Worm (Caenorhabditis elegans) whole organism, mixed stage, embryonic: ENCODE measurements around the gene K08D8.9.

Source experiments
- M03D4.4 ChIP-seq: sonication (generic microtip); optimal IDR thresholded peaks from 2 replicates; lab custom pipeline; 2017; ENCODE audit warnings: mild to moderate bottlenecking, missing genetic modification characterization, missing compliant biosample characterization
- bed-3 ChIP-seq: fragments of 200-800 bp; sonication (Bioruptor generic); optimal IDR thresholded peaks from 3 replicates; lab custom pipeline; 2018; ENCODE audit warnings: mild to moderate bottlenecking, missing genetic modification characterization, moderate library complexity, missing compliant biosample characterization
- blmp-1 ChIP-seq: fragments of 150-350 bp; optimal IDR thresholded peaks from 2 replicates; lab custom pipeline; 2014; ENCODE audit warnings: missing biosample characterization, missing genetic modification characterization
- ceh-39 ChIP-seq: fragments of 150-350 bp; optimal IDR thresholded peaks from 2 replicates; lab custom pipeline; 2014; ENCODE audit warnings: missing biosample characterization, missing genetic modification characterization
- ceh-43 ChIP-seq: fragments of 200-800 bp; sonication (Bioruptor generic); optimal IDR thresholded peaks from 2 replicates; lab custom pipeline; 2018; ENCODE audit warnings: mild to moderate bottlenecking, missing genetic modification characterization, moderate library complexity, missing compliant biosample characterization
- ceh-83 ChIP-seq: fragments of 200-800 bp; sonication (Bioruptor generic); optimal IDR thresholded peaks from 2 replicates; lab custom pipeline; 2018; ENCODE audit warnings: mild to moderate bottlenecking, missing genetic modification characterization, missing compliant biosample characterization
- ces-1 ChIP-seq: fragments of 150-350 bp; optimal IDR thresholded peaks from 2 replicates; lab custom pipeline; 2014; ENCODE audit warnings: missing biosample characterization, missing genetic modification reagents, missing genetic modification characterization
- cnd-1 ChIP-seq: fragments of 200-800 bp; sonication (Bioruptor generic); optimal IDR thresholded peaks from 2 replicates; lab custom pipeline; 2018; ENCODE audit warnings: mild to moderate bottlenecking, missing genetic modification characterization, missing compliant biosample characterization
- drap-1 ChIP-seq: fragments of 200-800 bp; sonication (Bioruptor generic); optimal IDR thresholded peaks from 3 replicates; lab custom pipeline; 2018; ENCODE audit warnings: mild to moderate bottlenecking, missing genetic modification characterization, missing compliant biosample characterization
- elt-1 ChIP-seq: sonication (generic microtip); optimal IDR thresholded peaks from 2 replicates; lab custom pipeline; 2017; ENCODE audit warnings: missing genetic modification characterization, mild to moderate bottlenecking, missing compliant biosample characterization, antibody characterized with exemption, moderate library complexity, borderline replicate concordance; ENCODE audit not compliant: insufficient read depth
- elt-3 ChIP-seq: fragments of 150-350 bp; optimal IDR thresholded peaks from 2 replicates; lab custom pipeline; 2014; ENCODE audit warnings: missing biosample characterization, missing genetic modification characterization
- flh-1 ChIP-seq: fragments of 200-800 bp; sonication (Bioruptor generic); optimal IDR thresholded peaks from 2 replicates; lab custom pipeline; 2018; ENCODE audit warnings: mild to moderate bottlenecking, missing genetic modification characterization, moderate library complexity, missing compliant biosample characterization
- ham-2 ChIP-seq: fragments of 200-800 bp; sonication (Bioruptor generic); optimal IDR thresholded peaks from 2 replicates; lab custom pipeline; 2018; ENCODE audit warnings: mild to moderate bottlenecking, missing genetic modification characterization, missing compliant biosample characterization
- lin-13 ChIP-seq: fragments of 150-350 bp; optimal IDR thresholded peaks from 2 replicates; lab custom pipeline; 2014; ENCODE audit warnings: missing biosample characterization, missing genetic modification characterization
- lin-32 ChIP-seq: fragments of 200-800 bp; sonication (Bioruptor generic); optimal IDR thresholded peaks from 2 replicates; lab custom pipeline; 2018; ENCODE audit warnings: mild to moderate bottlenecking, missing genetic modification characterization, missing compliant biosample characterization
- lsy-2 ChIP-seq: fragments of 150-350 bp; optimal IDR thresholded peaks from 2 replicates; lab custom pipeline; 2014; ENCODE audit warnings: missing biosample characterization, missing genetic modification characterization
- mab-5 ChIP-seq: fragments of 150-350 bp; optimal IDR thresholded peaks from 2 replicates; lab custom pipeline; 2014; ENCODE audit warnings: missing biosample characterization, missing genetic modification characterization
- mls-2 ChIP-seq: sonication (generic microtip); optimal IDR thresholded peaks from 2 replicates; lab custom pipeline; 2016; ENCODE audit warnings: mild to moderate bottlenecking, missing genetic modification characterization, moderate library complexity, missing compliant biosample characterization
- nhr-12 ChIP-seq: fragments of 150-350 bp; optimal IDR thresholded peaks from 2 replicates; lab custom pipeline; 2014; ENCODE audit warnings: missing biosample characterization, missing genetic modification characterization
- nhr-2 ChIP-seq: fragments of 150-350 bp; optimal IDR thresholded peaks from 2 replicates; lab custom pipeline; 2014; ENCODE audit warnings: missing biosample characterization, missing genetic modification characterization
- nhr-237 ChIP-seq: fragments of 150-350 bp; optimal IDR thresholded peaks from 2 replicates; lab custom pipeline; 2014; ENCODE audit warnings: missing biosample characterization, missing genetic modification characterization
- nhr-28 ChIP-seq: fragments of 150-350 bp; optimal IDR thresholded peaks from 2 replicates; lab custom pipeline; 2014; ENCODE audit warnings: missing biosample characterization, missing genetic modification characterization
- nhr-76 ChIP-seq: sonication (generic microtip); optimal IDR thresholded peaks from 2 replicates; lab custom pipeline; 2017; ENCODE audit warnings: missing biosample characterization, missing genetic modification characterization
- pha-4 ChIP-seq: fragments of 150-350 bp; optimal IDR thresholded peaks from 2 replicates; lab custom pipeline; 2018; ENCODE audit warnings: missing biosample characterization, missing genetic modification reagents, missing genetic modification characterization
- sem-2 ChIP-seq: fragments of 200-800 bp; sonication (Bioruptor generic); optimal IDR thresholded peaks from 2 replicates; lab custom pipeline; 2018; ENCODE audit warnings: mild to moderate bottlenecking, missing genetic modification characterization, missing compliant biosample characterization
- snpc-4 ChIP-seq: fragments of 150-350 bp; optimal IDR thresholded peaks from 2 replicates; lab custom pipeline; 2014; ENCODE audit warnings: missing biosample characterization, missing genetic modification characterization
- sptf-1 ChIP-seq: sonication (generic microtip); optimal IDR thresholded peaks from 2 replicates; lab custom pipeline; 2017; ENCODE audit warnings: mild to moderate bottlenecking, missing genetic modification characterization, moderate library complexity, missing compliant biosample characterization
- tbx-8 ChIP-seq: fragments of 200-800 bp; sonication (Bioruptor generic); optimal IDR thresholded peaks from 2 replicates; lab custom pipeline; 2018; ENCODE audit warnings: mild to moderate bottlenecking, missing genetic modification characterization, moderate library complexity, missing compliant biosample characterization
- unc-120 ChIP-seq: sonication (generic microtip); optimal IDR thresholded peaks from 2 replicates; lab custom pipeline; 2017; ENCODE audit warnings: missing genetic modification characterization, missing compliant biosample characterization; ENCODE audit not compliant: poor library complexity, severe bottlenecking
- unc-39 ChIP-seq: fragments of 150-350 bp; optimal IDR thresholded peaks from 2 replicates; lab custom pipeline; 2014; ENCODE audit warnings: missing biosample characterization, missing genetic modification characterization
- unc-62 ChIP-seq: fragments of 150-350 bp; optimal IDR thresholded peaks from 2 replicates; lab custom pipeline; 2014; ENCODE audit warnings: missing biosample characterization, missing genetic modification reagents, missing genetic modification characterization
- ztf-11 ChIP-seq: fragments of 150-350 bp; optimal IDR thresholded peaks from 2 replicates; lab custom pipeline; 2014; ENCODE audit warnings: missing biosample characterization, missing genetic modification characterization

K08D8.9 gene

DNA sequence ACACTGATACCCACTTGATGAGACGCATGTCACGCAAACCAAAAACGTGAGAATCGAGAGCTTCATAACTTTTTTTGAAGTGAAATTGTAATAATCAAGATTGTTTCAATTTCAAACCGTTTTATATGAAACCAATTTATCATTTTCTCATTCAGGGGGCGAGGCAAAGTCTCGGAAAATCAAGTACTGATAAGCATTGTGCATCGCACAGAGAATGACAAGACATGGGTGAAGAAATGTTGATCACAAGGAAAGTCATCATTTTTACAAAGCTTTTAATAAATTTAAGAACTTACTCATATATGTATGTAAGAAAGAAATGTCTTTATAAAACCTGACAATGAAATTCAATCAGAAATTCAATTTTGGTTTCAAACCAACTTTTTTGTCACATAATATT, 7.0 kb downstream of the K08D8.9 start, which contains the start of gene K08D8.3:
Gene K08D8.3 (minus strand): TSS at position 131 of the 400 bp plus-strand sequence.
- no peak for TF ChIP-seq elt-1 (tag; lab: Kevin White, UChicago)
- no peak for TF ChIP-seq tbx-8 (GFP tag; lab: Kevin White, UChicago)
- no peak for TF ChIP-seq blmp-1 (tag; lab: Kevin White, UChicago)
- TF ChIP-seq lsy-2: no peak
- TF ChIP-seq ztf-11 (tag; lab: Kevin White, UChicago): no peak
- TF ChIP-seq nhr-12 (tag; lab: Kevin White, UChicago): no peak
- no peak for TF ChIP-seq nhr-28 (tag; lab: Kevin White, UChicago)
- no peak for TF ChIP-seq nhr-2 (tag; lab: Kevin White, UChicago)
- no peak for TF ChIP-seq unc-120 (tag; lab: Kevin White, UChicago)
- no peak for TF ChIP-seq snpc-4
- TF ChIP-seq mls-2: no peak
- no peak for TF ChIP-seq unc-62

DNA sequence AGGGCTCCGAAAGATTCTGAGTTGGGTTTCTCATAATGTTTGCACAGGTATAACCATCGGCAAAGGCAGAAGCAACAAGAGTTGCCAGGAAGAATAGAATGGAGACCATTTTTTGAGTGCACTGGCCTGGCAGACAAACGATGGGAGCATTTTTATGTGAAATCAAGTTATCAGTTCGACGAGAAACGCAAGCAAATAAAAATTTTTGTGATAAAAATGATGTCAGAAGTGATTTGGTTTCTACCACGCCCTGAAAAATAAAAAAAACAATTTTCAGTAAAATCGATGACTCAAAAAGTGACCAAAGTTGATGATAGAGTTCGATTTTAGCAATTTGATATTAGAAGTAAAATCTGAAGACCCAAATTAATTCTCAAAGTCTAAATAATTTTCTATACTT, 10.4 kb downstream of the K08D8.9 start, which contains the start of gene K08D8.4:
Gene K08D8.4 (minus strand): TSS at position 128 of the 400 bp plus-strand sequence.
- TF ChIP-seq lsy-2 (no peak), mls-2 (no peak), elt-1 (tag; lab: Kevin White, UChicago) (no peak), lin-32 (GFP tag; lab: Kevin White, UChicago) (no peak), bed-3 (GFP tag; lab: Kevin White, UChicago) (no peak), blmp-1 (tag; lab: Kevin White, UChicago) (no peak), sem-2 (GFP tag; lab: Kevin White, UChicago) (no peak), unc-62 (no peak), unc-120 (tag; lab: Kevin White, UChicago) (no peak), ceh-43 (no peak), mab-5 (tag; lab: Kevin White, UChicago) (no peak), nhr-237 (tag; lab: Kevin White, UChicago) (no peak), flh-1 (no peak), ham-2 (GFP tag; lab: Kevin White, UChicago) (no peak)

DNA sequence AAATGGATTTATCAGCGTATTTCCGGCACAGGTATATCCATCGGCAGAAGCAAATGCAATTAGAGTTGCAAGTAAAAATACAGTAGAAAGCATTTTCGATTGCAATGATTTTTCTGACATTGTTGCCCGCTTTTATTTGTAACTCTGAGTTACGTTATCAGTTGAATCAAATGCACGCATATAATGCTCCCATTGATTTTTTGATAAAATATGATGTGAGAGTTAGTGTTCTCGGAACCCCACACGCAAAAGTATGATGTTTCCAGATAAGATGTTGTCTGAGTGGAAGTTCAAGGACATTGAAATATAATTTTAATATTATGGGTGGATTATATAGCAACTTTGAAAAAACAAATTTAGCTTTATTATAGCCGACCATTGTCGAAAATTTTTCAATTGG, 12.5 kb downstream of the K08D8.9 start, which contains the start of gene K08D8.5:
Gene K08D8.5 (minus strand): TSS at position 140 of the 400 bp plus-strand sequence.
- TF ChIP-seq nhr-76 (tag; lab: Kevin White, UChicago): no peak
- no peak for TF ChIP-seq unc-39 (tag; lab: Kevin White, UChicago)
- no peak for TF ChIP-seq ham-2 (GFP tag; lab: Kevin White, UChicago)

ce11 chrIV:12914532-12915019, 15.1 kb downstream of the K08D8.9 start, which contains the start of gene irg-6:
TSS of gene irg-6 (minus strand) at chrIV:12914969.
- TF ChIP-seq M03D4.4 (tag; lab: Kevin White, UChicago): no peak
- no peak for TF ChIP-seq sem-2 (GFP tag; lab: Kevin White, UChicago)
- no peak for TF ChIP-seq nhr-76 (tag; lab: Kevin White, UChicago)
- TF ChIP-seq elt-3: no peak
- TF ChIP-seq nhr-2 (tag; lab: Kevin White, UChicago): no peak
- TF ChIP-seq blmp-1 (tag; lab: Kevin White, UChicago): no peak
- TF ChIP-seq flh-1: no peak
- TF ChIP-seq elt-1 (tag; lab: Kevin White, UChicago): no peak
- no peak for TF ChIP-seq mls-2
- TF ChIP-seq ceh-39 (tag; lab: Kevin White, UChicago): no peak
- no peak for TF ChIP-seq snpc-4
- TF ChIP-seq ces-1 (GFP tag; lab: Kevin White, UChicago): no peak
- TF ChIP-seq cnd-1 (tag; lab: Kevin White, UChicago): no peak
- no peak for TF ChIP-seq nhr-237 (tag; lab: Kevin White, UChicago)

ce11 chrIV:12915479-12915878, 16.0 kb downstream of the K08D8.9 start, which contains the start of gene srz-15:
TSS of gene srz-15 (plus strand) at chrIV:12915779.
- no peak for TF ChIP-seq pha-4 (tag; lab: Kevin White, UChicago)

DNA sequence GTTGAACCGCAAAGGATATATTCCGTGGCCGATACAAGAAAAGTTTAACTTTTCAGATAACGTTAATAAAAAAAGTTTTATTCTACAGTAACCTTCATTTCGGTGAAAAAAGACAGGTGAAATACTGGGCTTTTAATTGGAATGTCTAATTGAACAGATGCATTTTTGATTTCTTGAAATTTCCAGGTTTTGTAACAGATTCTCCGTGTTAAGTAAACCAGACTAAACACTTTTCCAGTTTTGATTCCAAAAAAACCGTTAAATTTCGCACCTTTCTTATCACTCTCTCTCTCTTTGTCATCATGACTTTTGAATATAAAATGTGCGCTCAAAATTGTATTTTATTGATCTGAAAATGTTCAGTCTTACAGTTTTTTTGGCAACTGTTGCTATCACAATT, 18.8 kb downstream of the K08D8.9 start, which contains the start of gene C32H11.3:
Gene C32H11.3 (plus strand): TSS at position 301 of the 400 bp plus-strand sequence.
- TF ChIP-seq elt-1 (tag; lab: Kevin White, UChicago) (no peak), ceh-83 (no peak), cnd-1 (tag; lab: Kevin White, UChicago) (no peak), unc-39 (tag; lab: Kevin White, UChicago) (no peak), unc-120 (tag; lab: Kevin White, UChicago) (no peak), nhr-12 (tag; lab: Kevin White, UChicago) (no peak), blmp-1 (tag; lab: Kevin White, UChicago) (no peak), drap-1 (GFP tag; lab: Kevin White, UChicago) (no peak), ceh-39 (tag; lab: Kevin White, UChicago) (no peak), mls-2 (no peak), lin-13 (no peak), sptf-1 (no peak), nhr-2 (tag; lab: Kevin White, UChicago) (no peak)
- TF ChIP-seq, all 35 proteins: peak for 0
